Worm (Caenorhabditis elegans): ENCODE results near the gene Y53F4B.12.

The Y53F4B.12 gene

DNA sequence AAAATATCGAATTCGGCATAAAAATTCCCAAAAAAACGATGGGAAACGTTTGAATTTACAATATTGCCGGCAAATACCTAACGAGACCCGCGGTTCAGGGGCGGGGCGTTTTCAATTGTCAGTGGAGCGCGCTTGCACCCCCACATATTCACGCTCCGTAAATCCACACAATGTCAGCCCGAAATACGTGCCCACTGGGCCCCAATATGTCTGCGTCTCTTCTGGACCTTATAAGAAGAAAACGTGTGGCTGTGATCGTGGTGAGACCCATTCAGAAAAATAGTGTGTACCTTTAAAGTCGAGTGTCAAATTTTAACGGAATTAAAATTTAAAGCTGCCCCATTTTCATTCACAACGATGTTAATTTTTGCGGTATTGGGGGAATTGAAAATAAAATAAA lies 14.5 kb upstream of the Y53F4B.12 start (continued):
- peak; percentile 20 for TF ChIP-seq snpc-3.4 (tag; optimal IDR thresholded peaks at IDR 0.05)
- peak; percentile 87 for TF ChIP-seq hsf-1 (GFP tag; IDR thresholded peaks at IDR 0.05)
- peak; percentile 89 for TF ChIP-seq Y53G8AR.9 (GFP tag; conservative IDR thresholded peaks at IDR 0.05)
- TF ChIP-seq ztf-25 (GFP tag; IDR thresholded peaks at IDR 0.05): peak; percentile 77; the same call in 1 of the 2 replicates
- peak; percentile 44 for TF ChIP-seq ceh-100 (GFP tag; IDR thresholded peaks at IDR 0.05)
- TF ChIP-seq F10E7.11 (tag; optimal IDR thresholded peaks at IDR 0.05): peak; percentile 32
- TF ChIP-seq snpc-1.3 (tag; optimal IDR thresholded peaks at IDR 0.05; ENCODE audit: insufficient read depth): no peak
- TF ChIP-seq F52B5.7 (tag; optimal IDR thresholded peaks at IDR 0.05): peak; percentile 86
- no peak for TF ChIP-seq mes-4 (tag; optimal IDR thresholded peaks at IDR 0.05)
- peak; percentile 64 for TF ChIP-seq F33H1.4 (GFP tag; IDR thresholded peaks at IDR 0.05)
- peak; percentile 93 for TF ChIP-seq hrde-1 (tag; optimal IDR thresholded peaks at IDR 0.05; ENCODE audit: borderline replicate concordance)
- peak; percentile 70 for TF ChIP-seq mcd-1 (GFP tag; IDR thresholded peaks at IDR 0.05)
- TF ChIP-seq attf-5 (GFP tag; optimal IDR thresholded peaks at IDR 0.05): peak; percentile 44
- 0 out of 2 replicates have a peak, but pooled peaks have one; percentile 15 for TF ChIP-seq aptf-2 (GFP tag; conservative IDR thresholded peaks at IDR 0.05)
- TF ChIP-seq mxl-1 (tag; optimal IDR thresholded peaks at IDR 0.05): no peak
- TF ChIP-seq hlh-26 (GFP tag; conservative IDR thresholded peaks at IDR 0.05): no peak
- TF ChIP-seq Y53F4B.3 (GFP tag; IDR thresholded peaks at IDR 0.05): no peak
- TF ChIP-seq xnd-1 (tag; optimal IDR thresholded peaks at IDR 0.05): peak; percentile 50
- TF ChIP-seq ekl-4 (GFP tag; IDR thresholded peaks at IDR 0.05): peak; percentile 81
- peak; percentile 49 for TF ChIP-seq tbp1 (GFP tag; optimal IDR thresholded peaks at IDR 0.05)
- peak; percentile 80; the same call in 1 of the 2 replicates for TF ChIP-seq aptf-3 (GFP tag; IDR thresholded peaks at IDR 0.05)
- TF ChIP-seq efl-1 (GFP tag; optimal IDR thresholded peaks at IDR 0.05): peak; percentile 39
- peak; percentile 72 for TF ChIP-seq lin-26 (GFP tag; IDR thresholded peaks at IDR 0.05)
- peak; percentile 35; the same call in 1 of the 2 replicates for TF ChIP-seq attf-3 (GFP tag; conservative IDR thresholded peaks at IDR 0.05)
- TF ChIP-seq rcor-1 (GFP tag; IDR thresholded peaks at IDR 0.05): 0 out of 2 replicates have a peak, but pooled peaks have one; percentile 32
- TF ChIP-seq cebp-2 (GFP tag; IDR thresholded peaks at IDR 0.05): peak; percentile 79; the same call in 1 of the 2 replicates
- peak; percentile 42; the same call in 1 of the 2 replicates for TF ChIP-seq dox-1 (GFP tag; IDR thresholded peaks at IDR 0.05)
- 0 out of 2 replicates have a peak, but pooled peaks have one; percentile 6 for TF ChIP-seq egrh-3 (GFP tag; IDR thresholded peaks at IDR 0.05)
- TF ChIP-seq bed-1 (GFP tag; IDR thresholded peaks at IDR 0.05): 0 out of 2 replicates have a peak, but pooled peaks have one; percentile 25
- peak; percentile 73 for TF ChIP-seq lin-54 (GFP tag; optimal IDR thresholded peaks at IDR 0.05)
- peak; percentile 84; the same call in 1 of the 2 replicates for TF ChIP-seq F39B2.1 (GFP tag; IDR thresholded peaks at IDR 0.05)
- TF ChIP-seq somi-1 (GFP tag; optimal IDR thresholded peaks at IDR 0.05): no peak
- TF ChIP-seq lsl-1 (GFP tag; optimal IDR thresholded peaks at IDR 0.05): peak; percentile 41
- peak; percentile 4 for TF ChIP-seq tlf-1 (GFP tag; optimal IDR thresholded peaks at IDR 0.05)
- TF ChIP-seq die-1 (tag; optimal IDR thresholded peaks at IDR 0.05): peak; percentile 51
- peak; percentile 57 for TF ChIP-seq chd-7 (tag; optimal IDR thresholded peaks at IDR 0.05)
- peak; percentile 80; the same call in 1 of the 2 replicates for TF ChIP-seq nfya-2 (GFP tag; IDR thresholded peaks at IDR 0.05)
- peak; percentile 78 for TF ChIP-seq unc-130 (GFP tag; optimal IDR thresholded peaks at IDR 0.05)
- TF ChIP-seq K11D2.4 (GFP tag; IDR thresholded peaks at IDR 0.05): no peak
- no peak for TF ChIP-seq ama-1 (optimal IDR thresholded peaks at IDR 0.05)
- peak in 1 of 2 experiments; percentile 79 for TF ChIP-seq ama-1 (GFP tag; optimal IDR thresholded peaks at IDR 0.05)
- TF ChIP-seq hmg-1.2 (GFP tag; IDR thresholded peaks at IDR 0.05): peak; percentile 56; the same call in 1 of the 2 replicates
- no peak for TF ChIP-seq C06A6.2 (GFP tag; conservative IDR thresholded peaks at IDR 0.05)
- peak; percentile 59 for TF ChIP-seq atf-7 (tag; optimal IDR thresholded peaks at IDR 0.05)
- peak; percentile 76 for TF ChIP-seq athp-1 (tag; optimal IDR thresholded peaks at IDR 0.05)
- no peak for TF ChIP-seq nfya-1 (tag; optimal IDR thresholded peaks at IDR 0.05; ENCODE audit: borderline replicate concordance, insufficient read depth)
- peak; percentile 70 for TF ChIP-seq F49E8.2 (tag; optimal IDR thresholded peaks at IDR 0.05; ENCODE audit: insufficient read depth)
